Worm (Caenorhabditis elegans) whole organism, mixed stage, embryonic: ENCODE results near the gene pxn-2.

ENCODE experiments used
- M03D4.4 ChIP-seq: sonication (generic microtip); optimal IDR thresholded peaks from 2 replicates; lab custom pipeline; 2017; ENCODE audit warnings: mild to moderate bottlenecking, missing genetic modification characterization, missing compliant biosample characterization
- bed-3 ChIP-seq: fragments of 200-800 bp; sonication (Bioruptor generic); optimal IDR thresholded peaks from 3 replicates; lab custom pipeline; 2018; ENCODE audit warnings: mild to moderate bottlenecking, missing genetic modification characterization, moderate library complexity, missing compliant biosample characterization
- blmp-1 ChIP-seq: fragments of 150-350 bp; optimal IDR thresholded peaks from 2 replicates; lab custom pipeline; 2014; ENCODE audit warnings: missing biosample characterization, missing genetic modification characterization
- ceh-39 ChIP-seq: fragments of 150-350 bp; optimal IDR thresholded peaks from 2 replicates; lab custom pipeline; 2014; ENCODE audit warnings: missing biosample characterization, missing genetic modification characterization
- ceh-43 ChIP-seq: fragments of 200-800 bp; sonication (Bioruptor generic); optimal IDR thresholded peaks from 2 replicates; lab custom pipeline; 2018; ENCODE audit warnings: mild to moderate bottlenecking, missing genetic modification characterization, moderate library complexity, missing compliant biosample characterization
- ceh-83 ChIP-seq: fragments of 200-800 bp; sonication (Bioruptor generic); optimal IDR thresholded peaks from 2 replicates; lab custom pipeline; 2018; ENCODE audit warnings: mild to moderate bottlenecking, missing genetic modification characterization, missing compliant biosample characterization
- ces-1 ChIP-seq: fragments of 150-350 bp; optimal IDR thresholded peaks from 2 replicates; lab custom pipeline; 2014; ENCODE audit warnings: missing biosample characterization, missing genetic modification reagents, missing genetic modification characterization
- cnd-1 ChIP-seq: fragments of 200-800 bp; sonication (Bioruptor generic); optimal IDR thresholded peaks from 2 replicates; lab custom pipeline; 2018; ENCODE audit warnings: mild to moderate bottlenecking, missing genetic modification characterization, missing compliant biosample characterization
- drap-1 ChIP-seq: fragments of 200-800 bp; sonication (Bioruptor generic); optimal IDR thresholded peaks from 3 replicates; lab custom pipeline; 2018; ENCODE audit warnings: mild to moderate bottlenecking, missing genetic modification characterization, missing compliant biosample characterization
- elt-1 ChIP-seq: sonication (generic microtip); optimal IDR thresholded peaks from 2 replicates; lab custom pipeline; 2017; ENCODE audit warnings: missing genetic modification characterization, mild to moderate bottlenecking, missing compliant biosample characterization, antibody characterized with exemption, moderate library complexity, borderline replicate concordance; ENCODE audit not compliant: insufficient read depth
- flh-1 ChIP-seq: fragments of 200-800 bp; sonication (Bioruptor generic); optimal IDR thresholded peaks from 2 replicates; lab custom pipeline; 2018; ENCODE audit warnings: mild to moderate bottlenecking, missing genetic modification characterization, moderate library complexity, missing compliant biosample characterization
- ham-2 ChIP-seq: fragments of 200-800 bp; sonication (Bioruptor generic); optimal IDR thresholded peaks from 2 replicates; lab custom pipeline; 2018; ENCODE audit warnings: mild to moderate bottlenecking, missing genetic modification characterization, missing compliant biosample characterization
- hlh-1 ChIP-seq: fragments of 150-350 bp; optimal IDR thresholded peaks from 2 replicates; lab custom pipeline; 2014; ENCODE audit warnings: missing biosample characterization, missing genetic modification reagents, missing genetic modification characterization
- lin-13 ChIP-seq: fragments of 150-350 bp; optimal IDR thresholded peaks from 2 replicates; lab custom pipeline; 2014; ENCODE audit warnings: missing biosample characterization, missing genetic modification characterization
- lin-32 ChIP-seq: fragments of 200-800 bp; sonication (Bioruptor generic); optimal IDR thresholded peaks from 2 replicates; lab custom pipeline; 2018; ENCODE audit warnings: mild to moderate bottlenecking, missing genetic modification characterization, missing compliant biosample characterization
- lsy-2 ChIP-seq: fragments of 150-350 bp; optimal IDR thresholded peaks from 2 replicates; lab custom pipeline; 2014; ENCODE audit warnings: missing biosample characterization, missing genetic modification characterization
- mab-5 ChIP-seq: fragments of 150-350 bp; optimal IDR thresholded peaks from 2 replicates; lab custom pipeline; 2014; ENCODE audit warnings: missing biosample characterization, missing genetic modification characterization
- mep-1 ChIP-seq: fragments of 150-350 bp; optimal IDR thresholded peaks from 2 replicates; lab custom pipeline; 2017; ENCODE audit warnings: missing biosample characterization, missing genetic modification reagents, missing genetic modification characterization, inconsistent platforms
- mls-2 ChIP-seq: sonication (generic microtip); optimal IDR thresholded peaks from 2 replicates; lab custom pipeline; 2016; ENCODE audit warnings: mild to moderate bottlenecking, missing genetic modification characterization, moderate library complexity, missing compliant biosample characterization
- nhr-2 ChIP-seq: fragments of 150-350 bp; optimal IDR thresholded peaks from 2 replicates; lab custom pipeline; 2014; ENCODE audit warnings: missing biosample characterization, missing genetic modification characterization
- nhr-237 ChIP-seq: fragments of 150-350 bp; optimal IDR thresholded peaks from 2 replicates; lab custom pipeline; 2014; ENCODE audit warnings: missing biosample characterization, missing genetic modification characterization
- nhr-28 ChIP-seq: fragments of 150-350 bp; optimal IDR thresholded peaks from 2 replicates; lab custom pipeline; 2014; ENCODE audit warnings: missing biosample characterization, missing genetic modification characterization
- nhr-76 ChIP-seq: sonication (generic microtip); optimal IDR thresholded peaks from 2 replicates; lab custom pipeline; 2017; ENCODE audit warnings: missing biosample characterization, missing genetic modification characterization
- pha-4 ChIP-seq: fragments of 150-350 bp; optimal IDR thresholded peaks from 2 replicates; lab custom pipeline; 2018; ENCODE audit warnings: missing biosample characterization, missing genetic modification reagents, missing genetic modification characterization
- sem-2 ChIP-seq: fragments of 200-800 bp; sonication (Bioruptor generic); optimal IDR thresholded peaks from 2 replicates; lab custom pipeline; 2018; ENCODE audit warnings: mild to moderate bottlenecking, missing genetic modification characterization, missing compliant biosample characterization
- sptf-1 ChIP-seq: sonication (generic microtip); optimal IDR thresholded peaks from 2 replicates; lab custom pipeline; 2017; ENCODE audit warnings: mild to moderate bottlenecking, missing genetic modification characterization, moderate library complexity, missing compliant biosample characterization
- unc-39 ChIP-seq: fragments of 150-350 bp; optimal IDR thresholded peaks from 2 replicates; lab custom pipeline; 2014; ENCODE audit warnings: missing biosample characterization, missing genetic modification characterization
- zip-8 ChIP-seq: fragments of 150-350 bp; optimal IDR thresholded peaks from 2 replicates; lab custom pipeline; 2014; ENCODE audit warnings: missing biosample characterization, missing genetic modification characterization
- ztf-11 ChIP-seq: fragments of 150-350 bp; optimal IDR thresholded peaks from 2 replicates; lab custom pipeline; 2014; ENCODE audit warnings: missing biosample characterization, missing genetic modification characterization

The pxn-2 gene

ce11 chrX:10963453-10964046, 15.5 kb downstream of the pxn-2 start, which contains the start of gene nas-10 (continued):
- no peak for TF ChIP-seq blmp-1 (tag; lab: Kevin White, UChicago)
- TF ChIP-seq lsy-2 (tag; lab: Kevin White, UChicago) = no peak
- TF ChIP-seq ztf-11 (tag; lab: Kevin White, UChicago) = peak; percentile 38
- no peak for TF ChIP-seq lin-13 (tag; lab: Kevin White, UChicago)
- peak; percentile 61 for TF ChIP-seq mep-1
- peak; percentile 57 for TF ChIP-seq hlh-1
- peak; percentile 65 for TF ChIP-seq pha-4
- no peak for TF ChIP-seq mab-5
- peak; percentile 51 for TF ChIP-seq flh-1 (GFP tag; lab: Kevin White, UChicago)
- no peak for TF ChIP-seq ceh-39 (tag; lab: Kevin White, UChicago)
- peak; percentile 95 for TF ChIP-seq sptf-1
- peak; percentile 76 for TF ChIP-seq lin-32 (GFP tag; lab: Kevin White, UChicago)

DNA sequence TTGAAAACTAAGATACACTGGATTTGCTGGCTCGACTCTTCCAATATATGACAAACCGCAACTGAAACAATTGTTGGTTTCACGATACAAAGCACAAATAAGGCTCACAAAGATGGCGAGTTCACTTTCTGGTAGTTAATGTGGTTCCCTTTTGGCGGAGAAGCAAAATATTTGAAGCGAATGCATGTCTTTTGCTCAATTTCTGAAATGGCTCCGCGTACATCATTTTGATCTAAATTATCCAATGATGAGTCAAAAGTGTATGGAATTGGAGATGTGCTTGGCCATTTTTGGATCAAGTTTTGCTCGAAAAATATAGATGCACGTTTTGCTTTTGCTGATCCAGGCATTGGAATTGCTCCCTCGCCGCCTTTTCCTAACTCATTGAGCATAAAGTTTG, 17.4 kb downstream of the pxn-2 start:
- no peak for TF ChIP-seq drap-1 (GFP tag; lab: Kevin White, UChicago)
- TF ChIP-seq sem-2 (GFP tag; lab: Kevin White, UChicago) = no peak
- TF ChIP-seq nhr-237 (tag; lab: Kevin White, UChicago) = no peak
- TF ChIP-seq pha-4 = no peak
- TF ChIP-seq nhr-2 (tag; lab: Kevin White, UChicago) = no peak
- no peak for TF ChIP-seq M03D4.4 (tag; lab: Kevin White, UChicago)
- TF ChIP-seq blmp-1 (tag; lab: Kevin White, UChicago) = no peak

ce11 chrX:10959136-10959535, 19.9 kb downstream of the pxn-2 start, which contains the start of gene K09C8.2:
K09C8.2 (plus strand) TSS chrX:10959436.
- no peak for TF ChIP-seq elt-1 (tag; lab: Kevin White, UChicago)
- TF ChIP-seq cnd-1 = no peak
- TF ChIP-seq ceh-39 (tag; lab: Kevin White, UChicago) = no peak
- TF ChIP-seq ceh-83 (GFP tag; lab: Kevin White, UChicago) = no peak
- no peak for TF ChIP-seq flh-1 (GFP tag; lab: Kevin White, UChicago)

DNA sequence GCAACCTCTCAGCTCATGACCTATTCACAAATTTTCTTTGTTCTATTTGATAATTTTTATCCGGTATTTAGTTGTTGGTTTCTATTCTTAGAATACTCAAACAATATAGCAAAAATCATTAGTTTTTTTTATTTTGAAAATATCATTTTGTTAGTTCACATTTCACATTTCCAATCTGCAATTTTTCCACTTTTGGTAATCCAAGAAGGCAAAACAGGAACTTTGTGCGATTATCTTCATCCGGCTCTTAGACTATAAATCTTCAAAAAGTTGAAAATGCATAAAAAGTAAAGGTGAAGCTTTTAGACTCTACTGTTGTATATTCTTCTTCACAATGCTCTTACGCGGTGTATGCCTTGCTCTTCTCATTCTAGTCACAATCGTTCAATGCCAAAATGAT, 20.7 kb downstream of the pxn-2 start, which contains the start of gene nlp-19:
TSS of gene nlp-19 (plus strand) at position 301 of the 400 bp plus-strand sequence.
- TF ChIP-seq nhr-76 (tag; lab: Kevin White, UChicago) (no peak), ceh-83 (GFP tag; lab: Kevin White, UChicago) (no peak), unc-39 (tag; lab: Kevin White, UChicago) (no peak), ces-1 (no peak), ceh-43 (no peak), flh-1 (GFP tag; lab: Kevin White, UChicago) (no peak), sptf-1 (no peak), lsy-2 (tag; lab: Kevin White, UChicago) (no peak), nhr-28 (tag; lab: Kevin White, UChicago) (no peak), ham-2 (GFP tag; lab: Kevin White, UChicago) (no peak), ztf-11 (tag; lab: Kevin White, UChicago) (no peak), M03D4.4 (tag; lab: Kevin White, UChicago) (no peak), zip-8 (tag; lab: Kevin White, UChicago) (no peak)

- no peak for TF ChIP-seq nhr-76 (tag; lab: Kevin White, UChicago)
- TF ChIP-seq ceh-43 = no peak
- TF ChIP-seq drap-1 (GFP tag; lab: Kevin White, UChicago) = no peak
- TF ChIP-seq ham-2 (GFP tag; lab: Kevin White, UChicago) = no peak
- TF ChIP-seq flh-1 (GFP tag; lab: Kevin White, UChicago) = no peak
- TF ChIP-seq cnd-1 = no peak
- no peak for TF ChIP-seq nhr-2 (tag; lab: Kevin White, UChicago)
- TF ChIP-seq mab-5 = no peak
- no peak for TF ChIP-seq ztf-11 (tag; lab: Kevin White, UChicago)
- no peak for TF ChIP-seq bed-3 (GFP tag; lab: Kevin White, UChicago)
- no peak for TF ChIP-seq hlh-1
- no peak for TF ChIP-seq zip-8 (tag; lab: Kevin White, UChicago)
- no peak for TF ChIP-seq mep-1
- no peak for TF ChIP-seq sptf-1
- TF ChIP-seq lin-13 (tag; lab: Kevin White, UChicago) = no peak
- TF ChIP-seq sem-2 (GFP tag; lab: Kevin White, UChicago) = no peak
- TF ChIP-seq ceh-39 (tag; lab: Kevin White, UChicago) = no peak
- TF ChIP-seq mls-2 (tag; lab: Kevin White, UChicago) = no peak
- TF ChIP-seq, all 35 proteins: peak for 0
These were observed 22.0 kb downstream of the pxn-2 start for ce11 chrX:10956972-10957678.
